Fruit fly (Drosophila melanogaster) S2 (cell line): Measurements from ENCODE around the gene Trmt112.

Source experiments
- CG8478 ChIP-seq: fragments of >200 bp; optimal IDR thresholded peaks from 2 replicates; lab custom pipeline; 2018
- CTCF ChIP-seq, 2 experiments: fragments of >200 bp; optimal IDR thresholded peaks; 2 replicates each; lab custom pipeline; 2018

dm6 chr3L:21241447-21241983 lies 24.9 kb upstream of the Trmt112 start:
- TF ChIP-seq CG8478 (lab: Kevin White, UChicago) (no peak), CTCF (optimal IDR thresholded peaks at IDR 0.05; lab: Kevin White, UChicago) (no peak)
